Worm (Caenorhabditis elegans): Measurements from ENCODE around the gene fkh-7.

fkh-7 gene

ce11 chrIV:5657126-5657666 is 72.7 kb downstream of the fkh-7 start (continued):
- TF ChIP-seq ceh-91 (GFP tag; IDR thresholded peaks at IDR 0.05) = 0 out of 2 replicates have a peak, but pooled peaks have one; percentile 26
- peak in 1 of 3 experiments; percentile 34 for TF ChIP-seq lin-35 (GFP tag; optimal IDR thresholded peaks at IDR 0.05)
- peak; percentile 35 for TF ChIP-seq chd-7 (tag; optimal IDR thresholded peaks at IDR 0.05)
- TF ChIP-seq efl-1 (GFP tag; optimal IDR thresholded peaks at IDR 0.05) = peak; percentile 78

ce11 chrIV:5658225-5658624 is 73.7 kb downstream of the fkh-7 start:
- TF ChIP-seq aptf-2 (GFP tag; conservative IDR thresholded peaks at IDR 0.05) (no peak), ceh-27 (GFP tag; optimal IDR thresholded peaks at IDR 0.05) (no peak), unc-62 (GFP tag; optimal IDR thresholded peaks at IDR 0.05) (no peak), Y56A3A.18 (GFP tag; IDR thresholded peaks at IDR 0.05) (no peak), B0019.2 (GFP tag; conservative IDR thresholded peaks at IDR 0.05) (no peak), sdz-38 (tag; optimal IDR thresholded peaks at IDR 0.05) (no peak), zim-3 (tag; optimal IDR thresholded peaks at IDR 0.05) (no peak), dpl-1 (GFP tag; optimal IDR thresholded peaks at IDR 0.05) (no peak), lag-1 (GFP tag; IDR thresholded peaks at IDR 0.05) (no peak), ccch-3 (GFP tag; optimal IDR thresholded peaks at IDR 0.05) (no peak), F52B5.7 (tag; optimal IDR thresholded peaks at IDR 0.05) (no peak)

ce11 chrIV:5658897-5659296 is 74.4 kb downstream of the fkh-7 start:
- TF ChIP-seq snpc-1.3 (tag; optimal IDR thresholded peaks at IDR 0.05; ENCODE audit: insufficient read depth) = no peak
- peak; percentile 54 for TF ChIP-seq atf-7 (tag; optimal IDR thresholded peaks at IDR 0.05)
- peak; percentile 62 for TF ChIP-seq nhr-80 (tag; optimal IDR thresholded peaks at IDR 0.05)
- no peak for TF ChIP-seq ceh-100 (GFP tag; IDR thresholded peaks at IDR 0.05)
- 0 out of 2 replicates have a peak, but pooled peaks have one; percentile 17 for TF ChIP-seq B0336.3 (GFP tag; IDR thresholded peaks at IDR 0.05)

- TF ChIP-seq nhr-80 (tag; optimal IDR thresholded peaks at IDR 0.05) = peak; percentile 48
- peak; percentile 43; the same call in 1 of the 2 replicates for TF ChIP-seq nfyb-1 (GFP tag; IDR thresholded peaks at IDR 0.05)
- no peak for TF ChIP-seq madf-3 (GFP tag; IDR thresholded peaks at IDR 0.05)
- 0 out of 2 replicates have a peak, but pooled peaks have one; percentile 22 for TF ChIP-seq ekl-4 (GFP tag; IDR thresholded peaks at IDR 0.05)
- no peak for TF ChIP-seq ztf-18 (tag; optimal IDR thresholded peaks at IDR 0.05)
- peak; percentile 40; the same call in 1 of the 2 replicates for TF ChIP-seq hmg-1.2 (GFP tag; IDR thresholded peaks at IDR 0.05)
- TF ChIP-seq cebp-1 (GFP tag; IDR thresholded peaks at IDR 0.05) = 0 out of 2 replicates have a peak, but pooled peaks have one; percentile 31
- TF ChIP-seq cebp-1 (tag; optimal IDR thresholded peaks at IDR 0.05) = peak; percentile 27
- no peak for TF ChIP-seq sdz-38 (tag; optimal IDR thresholded peaks at IDR 0.05)
- no peak for TF ChIP-seq egl-44 (GFP tag; IDR thresholded peaks at IDR 0.05)
These were observed 75.0 kb downstream of the fkh-7 start for ce11 chrIV:5659461-5659860.
